Fruit fly (Drosophila melanogaster): ENCODE data around the gene loco.

Gene loco

dm6 chr3R:22639239-22639858, at the start of gene loco, which contains the start of gene wake:
loco (minus strand) TSS chr3R:22639387.
wake (plus strand) TSS chr3R:22639808.
- TF ChIP-seq psq (GFP tag; optimal IDR thresholded peaks at IDR 0.05) = no peak
- TF ChIP-seq CrebA (GFP tag; optimal IDR thresholded peaks at IDR 0.05; ENCODE audit: borderline replicate concordance) = no peak
- no peak for TF ChIP-seq Dfd (GFP tag; optimal IDR thresholded peaks at IDR 0.05)
- TF ChIP-seq Mio (GFP tag; optimal IDR thresholded peaks at IDR 0.05) = no peak
- no peak for TF ChIP-seq dsf (GFP tag; optimal IDR thresholded peaks at IDR 0.05; ENCODE audit: borderline replicate concordance)
- TF ChIP-seq fru (GFP tag; optimal IDR thresholded peaks at IDR 0.05) = no peak
- TF ChIP-seq Rel (GFP tag; optimal IDR thresholded peaks at IDR 0.05) = no peak
- no peak for TF ChIP-seq Rel (tag; optimal IDR thresholded peaks at IDR 0.05)
- TF ChIP-seq Myc (optimal IDR thresholded peaks at IDR 0.05) = no peak
- TF ChIP-seq lola (GFP tag; optimal IDR thresholded peaks at IDR 0.05) = no peak
- TF ChIP-seq usp (GFP tag; optimal IDR thresholded peaks at IDR 0.05) = no peak
- no peak for TF ChIP-seq sv (GFP tag; optimal IDR thresholded peaks at IDR 0.05)
- peak; percentile 13 for TF ChIP-seq Jra (GFP tag; optimal IDR thresholded peaks at IDR 0.05)
- TF ChIP-seq brk (GFP tag; optimal IDR thresholded peaks at IDR 0.05) = no peak
- TF ChIP-seq sage (GFP tag; optimal IDR thresholded peaks at IDR 0.05) = no peak
- no peak for TF ChIP-seq pan (optimal IDR thresholded peaks at IDR 0.05)
- no peak for TF ChIP-seq Hr78 (GFP tag; optimal IDR thresholded peaks at IDR 0.05)
- TF ChIP-seq Hnf4 (GFP tag; optimal IDR thresholded peaks at IDR 0.05) = no peak
- TF ChIP-seq N (GFP tag; optimal IDR thresholded peaks at IDR 0.05) = no peak
- TF ChIP-seq Sp1 (GFP tag; optimal IDR thresholded peaks at IDR 0.05) = no peak
- peak; percentile 67 for TF ChIP-seq Dif (GFP tag; optimal IDR thresholded peaks at IDR 0.05; ENCODE audit: partially characterized antibody)
- peak; percentile 2 for TF ChIP-seq h (GFP tag; optimal IDR thresholded peaks at IDR 0.05)
- no peak for TF ChIP-seq foxo (GFP tag; optimal IDR thresholded peaks at IDR 0.05)
- no peak for TF ChIP-seq GATAd (GFP tag; optimal IDR thresholded peaks at IDR 0.05)
- TF ChIP-seq rgr (GFP tag; optimal IDR thresholded peaks at IDR 0.05) = no peak
- no peak for TF ChIP-seq br (GFP tag; optimal IDR thresholded peaks at IDR 0.05)

DNA sequence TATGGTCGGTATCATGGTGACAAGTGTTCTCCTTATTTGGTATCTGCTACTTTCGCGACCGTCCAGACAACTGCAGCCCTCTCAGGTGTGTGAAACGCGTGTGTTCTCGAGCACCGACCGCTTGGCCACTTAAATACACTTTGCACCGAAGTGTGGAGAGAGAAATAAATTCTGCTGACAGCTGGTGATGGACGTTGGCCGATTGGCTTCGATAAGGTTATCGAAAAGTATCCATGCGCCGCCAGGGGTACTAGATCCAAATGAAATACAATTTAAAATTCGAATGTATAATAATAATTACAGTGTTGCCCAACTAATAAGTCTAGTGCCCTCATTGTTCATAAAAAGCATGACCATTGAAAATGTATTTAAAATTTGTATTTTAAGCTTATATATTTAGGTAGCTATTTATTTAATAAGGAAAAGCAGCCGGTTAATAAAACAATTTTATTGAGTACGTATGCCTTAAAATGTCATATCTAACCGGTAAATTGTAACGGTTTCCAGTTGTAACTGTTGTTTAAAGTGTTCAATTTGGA, 47.2 kb upstream of the loco start, which contains the start of the genes Gclm and CG17625:
TSS of gene Gclm (minus strand) at position 175 of the 539 bp plus-strand sequence.
TSS of gene CG17625 (plus strand) at position 514 of the 539 bp plus-strand sequence.
- TF ChIP-seq OdsH (GFP tag; optimal IDR thresholded peaks at IDR 0.05) (peak; percentile 58), Hnf4 (GFP tag; optimal IDR thresholded peaks at IDR 0.05) (no peak), Mio (GFP tag; optimal IDR thresholded peaks at IDR 0.05) (no peak), Vsx2 (GFP tag; optimal IDR thresholded peaks at IDR 0.05; ENCODE audit: partially characterized antibody) (no peak), sv (GFP tag; optimal IDR thresholded peaks at IDR 0.05) (peak; percentile 47), dsf (GFP tag; optimal IDR thresholded peaks at IDR 0.05; ENCODE audit: borderline replicate concordance) (peak; percentile 34), psq (GFP tag; optimal IDR thresholded peaks at IDR 0.05) (peak; percentile 46), Dfd (GFP tag; optimal IDR thresholded peaks at IDR 0.05) (no peak), N (GFP tag; optimal IDR thresholded peaks at IDR 0.05) (no peak), tai (GFP tag; optimal IDR thresholded peaks at IDR 0.05) (no peak), rgr (GFP tag; optimal IDR thresholded peaks at IDR 0.05) (peak; percentile 61), woc (GFP tag; optimal IDR thresholded peaks at IDR 0.05) (peak; percentile 42), sage (GFP tag; optimal IDR thresholded peaks at IDR 0.05) (no peak), GATAd (GFP tag; optimal IDR thresholded peaks at IDR 0.05) (no peak), foxo (GFP tag; optimal IDR thresholded peaks at IDR 0.05) (peak in 1 of 2 experiments; percentile 55), lola (GFP tag; optimal IDR thresholded peaks at IDR 0.05) (no peak), HLH106 (tag; optimal IDR thresholded peaks at IDR 0.05) (peak; percentile 64), br (GFP tag; optimal IDR thresholded peaks at IDR 0.05) (peak; percentile 60), Rel (GFP tag; optimal IDR thresholded peaks at IDR 0.05) (no peak), Rel (tag; optimal IDR thresholded peaks at IDR 0.05) (peak; percentile 57), dmrt93B (GFP tag; optimal IDR thresholded peaks at IDR 0.05) (no peak), CG9705 (GFP tag; optimal IDR thresholded peaks at IDR 0.05) (peak; percentile 26), pan (optimal IDR thresholded peaks at IDR 0.05) (no peak), h (GFP tag; optimal IDR thresholded peaks at IDR 0.05) (peak; percentile 67), fru (GFP tag; optimal IDR thresholded peaks at IDR 0.05) (peak; percentile 48), ey (GFP tag; optimal IDR thresholded peaks at IDR 0.05) (peak; percentile 3), brk (GFP tag; optimal IDR thresholded peaks at IDR 0.05) (no peak), jim (GFP tag; optimal IDR thresholded peaks at IDR 0.05) (no peak), Sp1 (GFP tag; optimal IDR thresholded peaks at IDR 0.05) (peak; percentile 59), Hr83 (GFP tag; optimal IDR thresholded peaks at IDR 0.05; ENCODE audit: poor library complexity, severe bottlenecking) (peak; percentile 52)

dm6 chr3R:22684948-22685253, 45.7 kb upstream of the loco start:
- no peak for TF ChIP-seq psq (GFP tag; optimal IDR thresholded peaks at IDR 0.05)
- TF ChIP-seq Hr78 (GFP tag; optimal IDR thresholded peaks at IDR 0.05) = no peak
- no peak for TF ChIP-seq brk (GFP tag; optimal IDR thresholded peaks at IDR 0.05)
- no peak for TF ChIP-seq rgr (GFP tag; optimal IDR thresholded peaks at IDR 0.05)
- no peak for TF ChIP-seq usp (GFP tag; optimal IDR thresholded peaks at IDR 0.05)
- TF ChIP-seq fru (GFP tag; optimal IDR thresholded peaks at IDR 0.05) = no peak
- no peak for TF ChIP-seq dl (GFP tag; optimal IDR thresholded peaks at IDR 0.05; ENCODE audit: insufficient read depth in 1 of 2, partially characterized antibody in 2 of 2)
- no peak for TF ChIP-seq HLH106 (tag; optimal IDR thresholded peaks at IDR 0.05)
- no peak for TF ChIP-seq CG9705 (GFP tag; optimal IDR thresholded peaks at IDR 0.05)
- no peak for TF ChIP-seq pan (optimal IDR thresholded peaks at IDR 0.05)
- TF ChIP-seq Dif (GFP tag; optimal IDR thresholded peaks at IDR 0.05; ENCODE audit: partially characterized antibody) = no peak
- no peak for TF ChIP-seq dsf (GFP tag; optimal IDR thresholded peaks at IDR 0.05; ENCODE audit: borderline replicate concordance)
- no peak for TF ChIP-seq br (GFP tag; optimal IDR thresholded peaks at IDR 0.05)
- TF ChIP-seq sage (GFP tag; optimal IDR thresholded peaks at IDR 0.05) = no peak
- no peak for TF ChIP-seq h (GFP tag; optimal IDR thresholded peaks at IDR 0.05)
- no peak for TF ChIP-seq CrebA (GFP tag; optimal IDR thresholded peaks at IDR 0.05; ENCODE audit: borderline replicate concordance)
- TF ChIP-seq Jra (GFP tag; optimal IDR thresholded peaks at IDR 0.05) = no peak

Measured in whole organism, wandering third instar larva.